Fruit fly (Drosophila melanogaster) whole organism, embryonic: ENCODE results near the gene U2af50.

Experiments used
- Ada2b ChIP-seq: fragments of 200-800 bp; sonication (Bioruptor generic); IDR thresholded peaks from 2 replicates; pipeline ENCODE4 v1.3.6; 2022; ENCODE audit warnings: missing biosample characterization, missing genetic modification characterization
- Aef1 ChIP-seq: fragments of 200-800 bp; sonication (Bioruptor generic); IDR thresholded peaks from 3 replicates; pipeline ENCODE4 v1.3.6; 2022; ENCODE audit warnings: missing biosample characterization, missing genetic modification characterization
- CG10431 ChIP-seq: fragments of 200-800 bp; sonication (Bioruptor generic); optimal IDR thresholded peaks from 3 replicates; lab custom pipeline; 2018; ENCODE audit warnings: missing biosample characterization, mild to moderate bottlenecking, missing genetic modification characterization
- CG10462 ChIP-seq: fragments of 200-800 bp; sonication (Bioruptor generic); optimal IDR thresholded peaks from 2 replicates; lab custom pipeline; 2016; ENCODE audit warnings: missing biosample characterization, missing genetic modification characterization
- CG11247 ChIP-seq: fragments of 200-800 bp; sonication (Bioruptor generic); IDR thresholded peaks from 2 replicates; pipeline ENCODE4 v1.3.6; 2022; ENCODE audit warnings: missing biosample characterization, missing genetic modification characterization
- CG11723 ChIP-seq: fragments of 200-800 bp; sonication (Bioruptor generic); optimal IDR thresholded peaks from 2 replicates; lab custom pipeline; 2017; ENCODE audit warnings: missing biosample characterization, mild to moderate bottlenecking, missing genetic modification characterization
- CG13296 ChIP-seq: fragments of 200-800 bp; sonication (Bioruptor generic); optimal IDR thresholded peaks from 3 replicates; lab custom pipeline; 2018; ENCODE audit warnings: missing biosample characterization, mild to moderate bottlenecking, missing genetic modification characterization
- CG14860 ChIP-seq: fragments of 200-800 bp; sonication (Bioruptor generic); IDR thresholded peaks from 3 replicates; pipeline ENCODE4 v1.3.6; 2022; ENCODE audit warnings: missing biosample characterization, missing genetic modification characterization; ENCODE audit not compliant: partially characterized antibody
- CG15011 ChIP-seq: fragments of 200-800 bp; sonication (Bioruptor generic); optimal IDR thresholded peaks from 3 replicates; lab custom pipeline; 2018; ENCODE audit warnings: missing biosample characterization, mild to moderate bottlenecking, missing genetic modification characterization
- CG1603 ChIP-seq: fragments of 200-800 bp; sonication (Bioruptor generic); optimal IDR thresholded peaks from 2 replicates; lab custom pipeline; 2019; ENCODE audit warnings: missing biosample characterization, mild to moderate bottlenecking, missing genetic modification characterization, moderate library complexity
- CG30020 ChIP-seq: fragments of 200-800 bp; optimal IDR thresholded peaks from 2 replicates; lab custom pipeline; 2019; ENCODE audit warnings: missing biosample characterization, mild to moderate bottlenecking, missing genetic modification characterization, moderate library complexity
- CG5953 ChIP-seq: fragments of 200-800 bp; sonication (Bioruptor generic); IDR thresholded peaks from 2 replicates; pipeline ENCODE4 v1.3.6; 2022; ENCODE audit warnings: missing biosample characterization, missing genetic modification characterization
- CG6272 ChIP-seq: fragments of 200-800 bp; sonication (Bioruptor generic); IDR thresholded peaks from 2 replicates; pipeline ENCODE4 v1.3.6; 2022; ENCODE audit warnings: missing biosample characterization, missing genetic modification characterization
- CG6654 ChIP-seq: fragments of 200-800 bp; sonication (Bioruptor generic); optimal IDR thresholded peaks from 2 replicates; lab custom pipeline; 2017; ENCODE audit warnings: missing biosample characterization, mild to moderate bottlenecking, missing genetic modification characterization
- CG7963 ChIP-seq: fragments of 200-800 bp; sonication (Bioruptor generic); IDR thresholded peaks from 3 replicates; pipeline ENCODE4 v1.3.6; 2022; ENCODE audit warnings: missing biosample characterization, missing genetic modification characterization; ENCODE audit not compliant: partially characterized antibody
- CG7987 ChIP-seq: fragments of 200-800 bp; sonication (Bioruptor generic); optimal IDR thresholded peaks from 2 replicates; lab custom pipeline; 2018; ENCODE audit warnings: missing biosample characterization, mild to moderate bottlenecking, missing genetic modification characterization, moderate library complexity
- CG9932 ChIP-seq: fragments of 200-800 bp; sonication (Bioruptor generic); IDR thresholded peaks from 2 replicates; pipeline ENCODE4 v1.3.6; 2022; ENCODE audit warnings: missing biosample characterization, missing genetic modification characterization
- Dp ChIP-seq: fragments of 200-800 bp; sonication (Bioruptor generic); optimal IDR thresholded peaks from 2 replicates; lab custom pipeline; 2018; ENCODE audit warnings: missing biosample characterization, mild to moderate bottlenecking, missing genetic modification characterization, moderate library complexity
- E2f1 ChIP-seq: fragments of 200-800 bp; sonication (Bioruptor generic); IDR thresholded peaks from 2 replicates; pipeline ENCODE4 v1.3.6; 2022; ENCODE audit warnings: missing biosample characterization, missing genetic modification characterization
- Ets97D ChIP-seq: fragments of 200-800 bp; sonication (Bioruptor generic); optimal IDR thresholded peaks from 3 replicates; lab custom pipeline; 2016; ENCODE audit warnings: missing biosample characterization, missing genetic modification characterization
- HLH3B ChIP-seq: fragments of 200-800 bp; sonication (Bioruptor generic); IDR thresholded peaks from 2 replicates; pipeline ENCODE4 v1.3.6; 2022; ENCODE audit warnings: missing biosample characterization, missing genetic modification characterization
- HmgD ChIP-seq: fragments of 200-800 bp; sonication (Bioruptor generic); optimal IDR thresholded peaks from 3 replicates; lab custom pipeline; 2016; ENCODE audit warnings: missing biosample characterization, missing genetic modification characterization
- Max ChIP-seq: fragments of 200-800 bp; sonication (Bioruptor generic); optimal IDR thresholded peaks from 2 replicates; lab custom pipeline; 2016; ENCODE audit warnings: missing biosample characterization, mild to moderate bottlenecking, missing genetic modification characterization
- Med ChIP-seq: fragments of 200-800 bp; sonication (Bioruptor generic); peaks from one replicate; lab custom pipeline; 2016; ENCODE audit warnings: missing biosample characterization, missing genetic modification characterization, mild to moderate bottlenecking, inconsistent platforms, moderate library complexity
- Mrtf ChIP-seq: fragments of 200-800 bp; sonication (Bioruptor generic); IDR thresholded peaks from 3 replicates; pipeline ENCODE4 v1.3.6; 2022; ENCODE audit warnings: missing biosample characterization, missing genetic modification characterization
- Oaz ChIP-seq: fragments of 200-800 bp; sonication (Bioruptor generic); IDR thresholded peaks from 2 replicates; pipeline ENCODE4 v1.3.6; 2022; ENCODE audit warnings: missing biosample characterization, missing genetic modification characterization
- Opbp ChIP-seq: fragments of 200-800 bp; sonication (Bioruptor generic); IDR thresholded peaks from 3 replicates; pipeline ENCODE4 v1.3.6; 2022; ENCODE audit warnings: missing biosample characterization, missing genetic modification characterization; ENCODE audit not compliant: partially characterized antibody
- Poxn ChIP-seq: fragments of 200-800 bp; sonication (Bioruptor generic); IDR thresholded peaks from 2 replicates; pipeline ENCODE4 v1.3.6; 2022; ENCODE audit warnings: missing biosample characterization, missing genetic modification characterization
- Spps ChIP-seq: fragments of 200-800 bp; sonication (Bioruptor generic); optimal IDR thresholded peaks from 2 replicates; lab custom pipeline; 2018; ENCODE audit warnings: missing biosample characterization, mild to moderate bottlenecking, missing genetic modification characterization
- Ssrp ChIP-seq: fragments of 200-800 bp; sonication (Bioruptor generic); optimal IDR thresholded peaks from 2 replicates; lab custom pipeline; 2018; ENCODE audit warnings: missing biosample characterization, mild to moderate bottlenecking, missing genetic modification characterization, moderate library complexity
- Trl ChIP-seq, 3 experiments: fragments of >200 bp in 2 of 3; fragments of 200-800 bp in 1 of 3; sonication (Bioruptor generic) in 1 of 3; optimal IDR thresholded peaks; 2 replicates in 1 of 3; 3 replicates in 2 of 3; lab custom pipeline; 2016 to 2017; ENCODE audit warnings: missing biosample characterization in 1 of 3, missing genetic modification characterization in 1 of 3
- Xrp1 ChIP-seq: fragments of 200-800 bp; sonication (Bioruptor generic); IDR thresholded peaks from 2 replicates; pipeline ENCODE4 v1.3.6; 2022; ENCODE audit warnings: missing biosample characterization, missing genetic modification characterization
- ap ChIP-seq: fragments of 200-800 bp; sonication (Bioruptor generic); IDR thresholded peaks from 2 replicates; pipeline ENCODE4 v1.3.6; 2022; ENCODE audit warnings: missing biosample characterization, missing genetic modification characterization
- az2 ChIP-seq: fragments of 200-800 bp; sonication (Bioruptor generic); optimal IDR thresholded peaks from 3 replicates; lab custom pipeline; 2016; ENCODE audit warnings: missing biosample characterization, missing genetic modification characterization
- bab2 ChIP-seq: fragments of 200-800 bp; sonication (Bioruptor generic); optimal IDR thresholded peaks from 2 replicates; lab custom pipeline; 2016; ENCODE audit warnings: missing biosample characterization, missing genetic modification characterization
- bsh ChIP-seq, 2 experiments: fragments of 200-800 bp; sonication (Bioruptor generic); optimal IDR thresholded peaks; 2 replicates each; lab custom pipeline; 2017 to 2018; ENCODE audit warnings: mild to moderate bottlenecking in 2 of 2, missing biosample characterization in 2 of 2, missing genetic modification characterization in 2 of 2, moderate library complexity in 1 of 2
- caup ChIP-seq: fragments of 200-800 bp; sonication (Bioruptor generic); optimal IDR thresholded peaks from 3 replicates; lab custom pipeline; 2017; ENCODE audit warnings: missing biosample characterization, mild to moderate bottlenecking, missing genetic modification characterization, moderate library complexity; ENCODE audit not compliant: severe bottlenecking
- eve ChIP-seq, 2 experiments: fragments of >200 bp; optimal IDR thresholded peaks; 2 replicates each; lab custom pipeline; 2017; ENCODE audit warnings: missing biosample characterization in 2 of 2, missing genetic modification characterization in 2 of 2
- fd64A ChIP-seq: fragments of 200-800 bp; sonication (Bioruptor generic); optimal IDR thresholded peaks from 3 replicates; lab custom pipeline; 2018; ENCODE audit warnings: missing biosample characterization, mild to moderate bottlenecking, missing genetic modification characterization
- gce ChIP-seq: fragments of 200-800 bp; sonication (Bioruptor generic); IDR thresholded peaks from 3 replicates; pipeline ENCODE4 v1.3.6; 2022; ENCODE audit warnings: missing biosample characterization, missing genetic modification characterization
- gfzf ChIP-seq: fragments of 200-800 bp; sonication (Bioruptor generic); optimal IDR thresholded peaks from 2 replicates; lab custom pipeline; 2016; ENCODE audit warnings: missing biosample characterization, mild to moderate bottlenecking, missing genetic modification characterization, moderate library complexity
- gsb-n ChIP-seq: fragments of 200-800 bp; sonication (Bioruptor generic); optimal IDR thresholded peaks from 3 replicates; lab custom pipeline; 2018; ENCODE audit warnings: missing biosample characterization, mild to moderate bottlenecking, missing genetic modification characterization
- klu ChIP-seq: fragments of 200-800 bp; sonication (Bioruptor generic); IDR thresholded peaks from 2 replicates; pipeline ENCODE4 v1.3.6; 2022; ENCODE audit warnings: missing biosample characterization, missing genetic modification characterization
- p53 ChIP-seq: fragments of 200-800 bp; sonication (Bioruptor generic); optimal IDR thresholded peaks from 2 replicates; lab custom pipeline; 2016; ENCODE audit warnings: missing biosample characterization, missing genetic modification characterization
- pfk ChIP-seq: fragments of 200-800 bp; sonication (Bioruptor generic); optimal IDR thresholded peaks from 2 replicates; lab custom pipeline; 2018; ENCODE audit warnings: missing biosample characterization, mild to moderate bottlenecking, missing genetic modification characterization, moderate library complexity
- slou ChIP-seq: fragments of 200-800 bp; sonication (Bioruptor generic); optimal IDR thresholded peaks from 3 replicates; lab custom pipeline; 2016; ENCODE audit warnings: missing biosample characterization, missing genetic modification characterization
- tio ChIP-seq: fragments of 200-800 bp; sonication (Bioruptor generic); optimal IDR thresholded peaks from 2 replicates; lab custom pipeline; 2017; ENCODE audit warnings: missing biosample characterization, missing genetic modification characterization, inconsistent platforms
- tna ChIP-seq: fragments of 200-800 bp; sonication (Bioruptor generic); IDR thresholded peaks from 2 replicates; pipeline ENCODE4 v1.3.6; 2022; ENCODE audit warnings: missing biosample characterization, missing genetic modification characterization; ENCODE audit not compliant: partially characterized antibody
- tx ChIP-seq: fragments of 200-800 bp; sonication (Bioruptor generic); optimal IDR thresholded peaks from 2 replicates; lab custom pipeline; 2016; ENCODE audit warnings: missing biosample characterization, missing genetic modification characterization
- zf30C ChIP-seq: fragments of 200-800 bp; sonication (Bioruptor generic); optimal IDR thresholded peaks from 3 replicates; lab custom pipeline; 2018; ENCODE audit warnings: missing biosample characterization, mild to moderate bottlenecking, missing genetic modification characterization

Gene U2af50

DNA sequence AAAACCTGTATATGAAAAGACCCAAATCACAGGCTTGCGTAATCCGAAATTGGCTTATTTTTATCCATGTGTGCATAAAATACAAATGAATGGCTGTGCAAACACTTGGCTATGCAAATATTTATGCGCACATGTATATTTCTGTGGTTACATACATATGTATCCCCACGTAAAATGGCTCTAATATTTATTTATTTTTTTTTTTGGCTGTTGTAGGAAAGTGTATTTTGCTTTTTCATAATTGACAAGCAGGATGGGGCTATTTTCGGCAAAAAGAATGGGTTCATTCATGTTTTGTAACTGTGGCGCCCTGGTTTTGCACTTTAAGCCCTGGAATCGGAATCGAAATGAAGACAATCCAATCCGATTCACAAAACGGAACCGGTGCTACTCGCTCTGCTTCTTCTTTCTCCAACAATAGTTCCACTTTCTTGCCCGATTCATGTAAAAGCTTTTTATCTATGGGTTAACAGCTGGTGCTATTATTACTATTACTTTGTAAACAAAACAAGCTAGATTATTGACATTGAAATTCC, 23.7 kb downstream of the U2af50 start (continued):
- peak; percentile 61 for TF ChIP-seq Ssrp (tag; lab: Kevin White, UChicago)
- peak; percentile 70 for TF ChIP-seq Ada2b (GFP tag; lab: Robert Waterston, UW)
- TF ChIP-seq gfzf (GFP tag; lab: Kevin White, UChicago): no peak
- TF ChIP-seq Opbp (GFP tag; lab: Robert Waterston, UW): no peak
- peak; percentile 37 for TF ChIP-seq CG1603
- peak; percentile 64 for TF ChIP-seq CG30020 (tag; lab: Kevin White, UChicago)
- TF ChIP-seq Max: peak; percentile 60
- TF ChIP-seq Xrp1 (GFP tag; lab: Robert Waterston, UW): peak; percentile 81
- no peak; the same call in 1 of the 2 replicates for TF ChIP-seq Oaz (GFP tag; lab: Robert Waterston, UW)
- TF ChIP-seq Med (GFP tag; lab: Kevin White, UChicago): peak; percentile 95
- TF ChIP-seq tio (GFP tag; lab: Kevin White, UChicago): peak; percentile 76
- TF ChIP-seq Ets97D (GFP tag; lab: Kevin White, UChicago): peak; percentile 39
- TF ChIP-seq CG11247 (GFP tag; lab: Robert Waterston, UW): no peak
- no peak for TF ChIP-seq zf30C
- peak; percentile 63 for TF ChIP-seq ap (GFP tag; lab: Robert Waterston, UW)
- peak; percentile 0 for TF ChIP-seq CG10431
- TF ChIP-seq fd64A (GFP tag; lab: Kevin White, UChicago): no peak
- no peak for TF ChIP-seq tx
- no peak for TF ChIP-seq CG14860 (GFP tag; lab: Robert Waterston, UW)
- peak; percentile 33 for TF ChIP-seq slou (GFP tag; lab: Kevin White, UChicago)
- TF ChIP-seq E2f1: peak; percentile 77
- TF ChIP-seq Trl (optimal IDR thresholded peaks at IDR 0.05; lab: Kevin White, UChicago): no peak
- peak; percentile 67 for TF ChIP-seq Trl (GFP tag; optimal IDR thresholded peaks at IDR 0.05; lab: Kevin White, UChicago)
- TF ChIP-seq az2 (GFP tag; lab: Kevin White, UChicago): peak; percentile 73
- TF ChIP-seq pfk (GFP tag; lab: Kevin White, UChicago): peak; percentile 23
- peak; percentile 62 for TF ChIP-seq CG11723
- no peak for TF ChIP-seq Dp (GFP tag; lab: Kevin White, UChicago)
- TF ChIP-seq gce (GFP tag; lab: Robert Waterston, UW): peak; percentile 61; the same call in 2 of the 3 replicates
- TF ChIP-seq CG7963 (GFP tag; lab: Robert Waterston, UW): no peak
- no peak for TF ChIP-seq gsb-n (tag; lab: Kevin White, UChicago)
- peak; percentile 6 for TF ChIP-seq HmgD
- TF ChIP-seq CG15011 (GFP tag; lab: Kevin White, UChicago): peak; percentile 37
- TF ChIP-seq eve (GFP tag; optimal IDR thresholded peaks at IDR 0.05; lab: Kevin White, UChicago): peak in 1 of 2 experiments; percentile 89
- TF ChIP-seq CG13296 (GFP tag; lab: Kevin White, UChicago): peak; percentile 65
- TF ChIP-seq CG7987 (GFP tag; lab: Kevin White, UChicago): peak; percentile 38
- TF ChIP-seq Aef1 (GFP tag; lab: Robert Waterston, UW): peak; percentile 78
- peak; percentile 70 for TF ChIP-seq bab2
- peak; percentile 37 to 62 for TF ChIP-seq bsh (GFP tag; optimal IDR thresholded peaks at IDR 0.05; lab: Kevin White, UChicago)
- no peak for TF ChIP-seq Spps
- peak; percentile 53 for TF ChIP-seq CG6272 (GFP tag; lab: Robert Waterston, UW)
- peak; percentile 76 for TF ChIP-seq HLH3B (GFP tag; lab: Robert Waterston, UW)
- TF ChIP-seq CG10462 (GFP tag; lab: Kevin White, UChicago): peak; percentile 21
- TF ChIP-seq CG9932 (GFP tag; lab: Robert Waterston, UW): peak; percentile 84
- TF ChIP-seq CG6654 (GFP tag; lab: Kevin White, UChicago): peak; percentile 46
- peak; percentile 14; the same call in 1 of the 2 replicates for TF ChIP-seq tna
- peak; percentile 53 for TF ChIP-seq p53 (GFP tag; lab: Kevin White, UChicago)
- peak; percentile 73 for TF ChIP-seq Mrtf
- TF ChIP-seq caup (GFP tag; lab: Kevin White, UChicago): peak; percentile 72
- peak; percentile 64 for TF ChIP-seq CG5953
- no peak for TF ChIP-seq Poxn
- 0 out of 2 replicates have a peak, but pooled peaks have one; percentile 40 for TF ChIP-seq klu (GFP tag; lab: Robert Waterston, UW)
